Comparison of ENCODE assay signal across 7 worm cellular contexts in genomic region chrV:20873144-20873543, ce11.
A peak's percentile ranks its signal among the peaks of the same experiment; 100 is the strongest.
TF ChIP-seq lines count a peak whose summit lies in the region.

No protein-coding gene starts in this region.

TF ChIP-seq in whole organism, L1 larva, 84 proteins besides CTCF, POLR2A, EP300 and RAD21 (continues in another document):
- TF ChIP-seq nhr-11 (tag; optimal IDR thresholded peaks at IDR 0.05; lab: Kevin White, UChicago) (no peak), pqm-1 (tag; optimal IDR thresholded peaks at IDR 0.05; lab: Kevin White, UChicago) (no peak), blmp-1 (tag; optimal IDR thresholded peaks at IDR 0.05; lab: Kevin White, UChicago) (no peak), hpl-2 (GFP tag; optimal IDR thresholded peaks at IDR 0.05; lab: Kevin White, UChicago) (no peak), nhr-47 (tag; optimal IDR thresholded peaks at IDR 0.05; lab: Kevin White, UChicago) (no peak), F16B12.6 (tag; optimal IDR thresholded peaks at IDR 0.05; lab: Kevin White, UChicago) (no peak), mab-9 (GFP tag; IDR thresholded peaks at IDR 0.05; lab: Robert Waterston, UW) (no peak), mef-2 (tag; optimal IDR thresholded peaks at IDR 0.05; lab: Kevin White, UChicago) (no peak), tlp-1 (tag; optimal IDR thresholded peaks at IDR 0.05; lab: Kevin White, UChicago) (no peak), ceh-90 (tag; optimal IDR thresholded peaks at IDR 0.05; lab: Kevin White, UChicago) (no peak), sox-4 (tag; optimal IDR thresholded peaks at IDR 0.05; lab: Kevin White, UChicago) (no peak), fos-1 (tag; optimal IDR thresholded peaks at IDR 0.05; lab: Kevin White, UChicago) (no peak), lin-13 (GFP tag; optimal IDR thresholded peaks at IDR 0.05; lab: Kevin White, UChicago) (no peak), elt-2 (tag; optimal IDR thresholded peaks at IDR 0.05; lab: Kevin White, UChicago) (no peak)

TF ChIP-seq in whole organism, L2 larva, 48 proteins besides CTCF, POLR2A, EP300 and RAD21 (continues in another document):
- TF ChIP-seq nhr-6 (tag; optimal IDR thresholded peaks at IDR 0.05; lab: Kevin White, UChicago) (no peak), blmp-1 (tag; optimal IDR thresholded peaks at IDR 0.05; lab: Kevin White, UChicago; ENCODE audit: insufficient read depth) (no peak), alr-1 (tag; optimal IDR thresholded peaks at IDR 0.05; lab: Kevin White, UChicago) (no peak), ztf-4 (tag; optimal IDR thresholded peaks at IDR 0.05; lab: Kevin White, UChicago) (no peak), lsy-2 (tag; optimal IDR thresholded peaks at IDR 0.05; lab: Kevin White, UChicago) (no peak), skn-1 (tag; optimal IDR thresholded peaks at IDR 0.05; lab: Kevin White, UChicago) (no peak), C34F6.9 (tag; optimal IDR thresholded peaks at IDR 0.05; lab: Kevin White, UChicago) (no peak), elt-1 (tag; optimal IDR thresholded peaks at IDR 0.05; lab: Kevin White, UChicago) (no peak), F13H6.1 (tag; optimal IDR thresholded peaks at IDR 0.05; lab: Kevin White, UChicago) (no peak), zag-1 (tag; optimal IDR thresholded peaks at IDR 0.05; lab: Kevin White, UChicago) (peak; percentile 46), peb-1 (tag; optimal IDR thresholded peaks at IDR 0.05; lab: Kevin White, UChicago) (no peak), Y55F3AM.14 (GFP tag; optimal IDR thresholded peaks at IDR 0.05; lab: Kevin White, UChicago) (no peak), dmd-4 (tag; optimal IDR thresholded peaks at IDR 0.05; lab: Kevin White, UChicago) (no peak), ZK546.5 (tag; optimal IDR thresholded peaks at IDR 0.05; lab: Kevin White, UChicago) (no peak)

TF ChIP-seq in whole organism, L3 larva, 47 proteins besides CTCF, POLR2A, EP300 and RAD21:
- TF ChIP-seq nhr-28 (tag; optimal IDR thresholded peaks at IDR 0.05; lab: Kevin White, UChicago) (no peak), elt-3 (tag; optimal IDR thresholded peaks at IDR 0.05; lab: Kevin White, UChicago) (no peak), fkh-10 (GFP tag; optimal IDR thresholded peaks at IDR 0.05; lab: Kevin White, UChicago) (peak; percentile 81), hmg-11 (tag; optimal IDR thresholded peaks at IDR 0.05; lab: Kevin White, UChicago) (peak; percentile 45), nfya-1 (tag; optimal IDR thresholded peaks at IDR 0.05; lab: Kevin White, UChicago; ENCODE audit: insufficient read depth) (peak; percentile 20)

TF ChIP-seq in whole organism, L4 larva, 104 proteins besides CTCF, POLR2A, EP300 and RAD21:
- TF ChIP-seq fkh-10 (GFP tag; optimal IDR thresholded peaks at IDR 0.05; lab: Kevin White, UChicago) (peak; percentile 55), nhr-237 (tag; optimal IDR thresholded peaks at IDR 0.05; lab: Kevin White, UChicago) (no peak), ces-1 (GFP tag; optimal IDR thresholded peaks at IDR 0.05; lab: Kevin White, UChicago) (peak; percentile 85), F10B5.3 (tag; optimal IDR thresholded peaks at IDR 0.05; lab: Kevin White, UChicago) (no peak), madf-9 (GFP tag; conservative IDR thresholded peaks at IDR 0.05; lab: Robert Waterston, UW) (no peak)
TF ChIP-seq in whole organism, L4 larva: peak in this region for 2.

TF ChIP-seq in whole organism, late embryonic, 69 proteins besides CTCF, POLR2A, EP300 and RAD21:
- TF ChIP-seq ceh-30 (tag; optimal IDR thresholded peaks at IDR 0.05; lab: Kevin White, UChicago) (no peak), ceh-19 (GFP tag; optimal IDR thresholded peaks at IDR 0.05; lab: Kevin White, UChicago) (no peak), T23F11.4 (GFP tag; optimal IDR thresholded peaks at IDR 0.05; lab: Kevin White, UChicago) (no peak), ceh-31 (tag; optimal IDR thresholded peaks at IDR 0.05; lab: Kevin White, UChicago) (peak; percentile 2), ceh-2 (tag; optimal IDR thresholded peaks at IDR 0.05; lab: Kevin White, UChicago) (no peak), unc-42 (tag; optimal IDR thresholded peaks at IDR 0.05; lab: Kevin White, UChicago) (peak; percentile 99), elt-4 (tag; optimal IDR thresholded peaks at IDR 0.05; lab: Kevin White, UChicago) (no peak)

TF ChIP-seq in whole organism, mixed stage, embryonic, 35 proteins besides CTCF, POLR2A, EP300 and RAD21:
- no peak for TF ChIP-seq bed-3 (GFP tag; optimal IDR thresholded peaks at IDR 0.05; lab: Kevin White, UChicago)
- peak; percentile 95 for TF ChIP-seq ces-1 (GFP tag; optimal IDR thresholded peaks at IDR 0.05; lab: Kevin White, UChicago)

TF ChIP-seq in whole organism, young adult, 124 proteins besides CTCF, POLR2A, EP300 and RAD21:
- TF ChIP-seq efl-1 (GFP tag; optimal IDR thresholded peaks at IDR 0.05; lab: Kevin White, UChicago) (no peak), ztf-3 (GFP tag; optimal IDR thresholded peaks at IDR 0.05; lab: Kevin White, UChicago) (peak; percentile 55), F52B5.7 (tag; optimal IDR thresholded peaks at IDR 0.05; lab: Kevin White, UChicago) (no peak), T07F8.4 (tag; optimal IDR thresholded peaks at IDR 0.05; lab: Kevin White, UChicago) (no peak)
TF ChIP-seq in whole organism, young adult: peak in this region for 1.
